Worm (Caenorhabditis elegans) whole organism, L4 larva: ENCODE data around the gene mig-39.

ENCODE experiments used
- D1046.2 ChIP-seq: fragments of 200-800 bp; sonication (Bioruptor generic); IDR thresholded peaks from 2 replicates; pipeline ENCODE4 v1.3.6; 2022; ENCODE audit warnings: missing genetic modification characterization, missing compliant biosample characterization
- T20F7.1 ChIP-seq: fragments of 200-800 bp; sonication (Bioruptor generic); optimal IDR thresholded peaks from 2 replicates; lab custom pipeline; 2018; ENCODE audit warnings: mild to moderate bottlenecking, missing genetic modification characterization, missing compliant biosample characterization
- Y48G9A.11 ChIP-seq: fragments of 200-800 bp; sonication (Bioruptor generic); IDR thresholded peaks from 2 replicates; pipeline ENCODE4 v1.3.6; 2022; ENCODE audit warnings: missing genetic modification reagents, missing genetic modification characterization, missing compliant biosample characterization
- Y5F2A.4 ChIP-seq: fragments of 200-800 bp; sonication (Bioruptor generic); optimal IDR thresholded peaks from 2 replicates; lab custom pipeline; 2018; ENCODE audit warnings: mild to moderate bottlenecking, missing genetic modification characterization, missing compliant biosample characterization
- aha-1 ChIP-seq: fragments of 150-350 bp; peaks from one replicate; lab custom pipeline; 2014; ENCODE audit warnings: missing biosample characterization, missing genetic modification characterization
- aly-2 ChIP-seq: sonication (generic microtip); optimal IDR thresholded peaks from 2 replicates; lab custom pipeline; 2018; ENCODE audit warnings: missing biosample characterization, missing genetic modification characterization
- ctbp-1 ChIP-seq: fragments of 200-800 bp; sonication (Bioruptor generic); IDR thresholded peaks from 2 replicates; pipeline ENCODE4 v1.3.6; 2022; ENCODE audit warnings: missing genetic modification reagents, missing genetic modification characterization, missing compliant biosample characterization
- daf-12 ChIP-seq: fragments of 150-350 bp; optimal IDR thresholded peaks from 2 replicates; lab custom pipeline; 2014; ENCODE audit warnings: missing biosample characterization, missing genetic modification reagents, missing genetic modification characterization
- dmd-8 ChIP-seq: fragments of 200-800 bp; sonication (Bioruptor generic); IDR thresholded peaks from 2 replicates; pipeline ENCODE4 v1.3.6; 2022; ENCODE audit warnings: missing genetic modification characterization, missing compliant biosample characterization
- egl-27 ChIP-seq: sonication (generic microtip); optimal IDR thresholded peaks from 3 replicates; lab custom pipeline; 2017; ENCODE audit warnings: missing biosample characterization, missing genetic modification reagents, missing genetic modification characterization
- hif-1 ChIP-seq, 2 experiments: sonication (generic microtip); optimal IDR thresholded peaks; 2 replicates each; lab custom pipeline; 2016 to 2017; ENCODE audit warnings: missing compliant biosample characterization in 2 of 2, missing genetic modification characterization in 2 of 2, missing genetic modification reagents in 2 of 2, missing genotype in 2 of 2, mild to moderate bottlenecking in 1 of 2
- hlh-30 ChIP-seq: sonication (generic microtip); optimal IDR thresholded peaks from 2 replicates; lab custom pipeline; 2017; ENCODE audit warnings: antibody characterized with exemption, mild to moderate bottlenecking, missing genetic modification characterization, missing compliant biosample characterization; ENCODE audit not compliant: insufficient read depth
- jun-1 ChIP-seq: fragments of 150-350 bp; optimal IDR thresholded peaks from 2 replicates; lab custom pipeline; 2014; ENCODE audit warnings: missing biosample characterization, missing genetic modification reagents, missing genetic modification characterization
- lin-1 ChIP-seq: fragments of 200-800 bp; sonication (Bioruptor generic); IDR thresholded peaks from 2 replicates; pipeline ENCODE4 v1.3.6; 2022; ENCODE audit warnings: missing genetic modification reagents, missing genetic modification characterization, missing compliant biosample characterization
- lin-13 ChIP-seq: fragments of 150-350 bp; optimal IDR thresholded peaks from 2 replicates; lab custom pipeline; 2014; ENCODE audit warnings: missing biosample characterization, missing genetic modification reagents, missing genetic modification characterization
- lin-38 ChIP-seq: fragments of 200-800 bp; sonication (Bioruptor generic); IDR thresholded peaks from 2 replicates; pipeline ENCODE4 v1.3.6; 2022; ENCODE audit warnings: missing genetic modification reagents, missing genetic modification characterization, missing compliant biosample characterization
- madf-9 ChIP-seq: fragments of 200-800 bp; sonication (Bioruptor generic); conservative IDR thresholded peaks from 2 replicates; pipeline ENCODE4 v1.3.6; 2022; ENCODE audit warnings: missing genetic modification reagents, missing genetic modification characterization, missing compliant biosample characterization
- mep-1 ChIP-seq: fragments of 150-350 bp; sonication (generic microtip); optimal IDR thresholded peaks from 3 replicates; lab custom pipeline; 2014; ENCODE audit warnings: missing biosample characterization, missing genetic modification characterization
- nhr-28 ChIP-seq: fragments of 150-350 bp; optimal IDR thresholded peaks from 2 replicates; lab custom pipeline; 2014; ENCODE audit warnings: missing biosample characterization, missing genetic modification characterization
- nhr-42 ChIP-seq: fragments of 200-800 bp; sonication (Bioruptor generic); IDR thresholded peaks from 2 replicates; pipeline ENCODE4 v1.3.6; 2022; ENCODE audit warnings: missing genetic modification characterization, missing compliant biosample characterization
- nhr-48 ChIP-seq: sonication (generic microtip); optimal IDR thresholded peaks from 2 replicates; lab custom pipeline; 2016; ENCODE audit warnings: mild to moderate bottlenecking, missing genetic modification characterization, missing compliant biosample characterization
- nhr-76 ChIP-seq: fragments of 150-350 bp; optimal IDR thresholded peaks from 2 replicates; lab custom pipeline; 2014; ENCODE audit warnings: missing biosample characterization, missing genetic modification characterization
- pha-4 ChIP-seq, 2 experiments: fragments of 150-350 bp in 1 of 2; fragments of 200-800 bp in 1 of 2; sonication (Bioruptor generic) in 1 of 2; IDR thresholded peaks in 1 of 2; optimal IDR thresholded peaks in 1 of 2; 2 replicates each; pipeline versions ENCODE4 v1.3.6 to Lab custom; 2014 to 2022; ENCODE audit warnings: missing genetic modification characterization in 2 of 2, missing genetic modification reagents in 2 of 2, missing biosample characterization in 1 of 2, missing compliant biosample characterization in 1 of 2
- php-3 ChIP-seq: fragments of 200-800 bp; sonication (Bioruptor generic); IDR thresholded peaks from 2 replicates; pipeline ENCODE4 v1.3.6; 2022; ENCODE audit warnings: missing genetic modification reagents, missing genetic modification characterization, missing compliant biosample characterization
- saeg-2 ChIP-seq: fragments of 200-800 bp; sonication (Bioruptor generic); IDR thresholded peaks from 2 replicates; pipeline ENCODE4 v1.3.6; 2022; ENCODE audit warnings: missing genetic modification reagents, missing genetic modification characterization, missing compliant biosample characterization
- sdz-12 ChIP-seq: fragments of 200-800 bp; sonication (Bioruptor generic); optimal IDR thresholded peaks from 2 replicates; lab custom pipeline; 2018; ENCODE audit warnings: mild to moderate bottlenecking, missing genetic modification characterization, missing compliant biosample characterization
- set-16 ChIP-seq: fragments of 200-800 bp; sonication (Bioruptor generic); IDR thresholded peaks from 2 replicates; pipeline ENCODE4 v1.3.6; 2022; ENCODE audit warnings: missing genetic modification reagents, missing genetic modification characterization, missing compliant biosample characterization
- unc-62 ChIP-seq, 3 experiments: fragments of 150-350 bp in 1 of 3; sonication (generic microtip); optimal IDR thresholded peaks in 2 of 3; peaks in 1 of 3; 1 replicate in 1 of 3; 2 replicates in 2 of 3; lab custom pipeline; 2014 to 2017; ENCODE audit warnings: missing biosample characterization in 3 of 3, missing genetic modification characterization in 3 of 3, missing genetic modification reagents in 3 of 3, missing genotype in 1 of 3
- zfp-3 ChIP-seq: fragments of 200-800 bp; sonication (Bioruptor generic); conservative IDR thresholded peaks from 2 replicates; pipeline ENCODE4 v1.3.6; 2022; ENCODE audit warnings: missing genetic modification reagents, missing genetic modification characterization, missing compliant biosample characterization
- zip-2 ChIP-seq: fragments of 150-350 bp; optimal IDR thresholded peaks from 2 replicates; lab custom pipeline; 2014; ENCODE audit warnings: missing biosample characterization, missing genetic modification characterization
- ztf-7 ChIP-seq: fragments of 150-350 bp; optimal IDR thresholded peaks from 2 replicates; lab custom pipeline; 2014; ENCODE audit warnings: missing biosample characterization, missing genetic modification characterization

The mig-39 gene

DNA sequence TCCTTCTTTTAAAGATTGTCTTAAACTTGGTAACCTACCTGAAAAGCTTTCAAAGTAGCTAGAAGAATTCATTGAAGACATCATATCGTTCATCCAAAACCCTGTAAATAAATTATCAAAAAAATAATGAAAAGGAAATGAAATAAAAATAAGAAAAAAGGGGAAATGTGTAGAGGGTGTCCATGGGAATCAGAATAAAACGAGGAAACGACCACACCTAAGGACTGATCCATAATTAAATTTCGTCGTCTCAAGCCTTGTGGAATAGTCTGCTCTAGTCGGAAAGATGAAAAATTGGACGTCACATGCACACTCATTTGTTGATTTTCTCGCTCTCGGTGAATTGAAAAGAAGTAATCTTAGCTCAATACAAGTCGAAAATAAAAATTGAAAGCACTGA is 31.8 kb upstream of the mig-39 start, which contains the start of gene ZK1236.9:
Gene ZK1236.9 (minus strand): TSS at position 101 of the 400 bp plus-strand sequence.
- TF ChIP-seq php-3 (GFP tag; lab: Robert Waterston, UW) (no peak), T20F7.1 (GFP tag; lab: Kevin White, UChicago) (no peak), mep-1 (tag; lab: Kevin White, UChicago) (no peak), Y5F2A.4 (GFP tag; lab: Kevin White, UChicago) (no peak), ztf-7 (tag; lab: Kevin White, UChicago) (no peak), Y48G9A.11 (GFP tag; lab: Robert Waterston, UW) (no peak), set-16 (GFP tag; lab: Robert Waterston, UW) (no peak), jun-1 (no peak), sdz-12 (GFP tag; lab: Kevin White, UChicago) (no peak), hif-1 (tag; optimal IDR thresholded peaks at IDR 0.05; lab: Kevin White, UChicago) (no peak), zip-2 (tag; lab: Kevin White, UChicago) (no peak), aly-2 (no peak), madf-9 (GFP tag; lab: Robert Waterston, UW) (no peak), lin-1 (GFP tag; lab: Robert Waterston, UW) (no peak), saeg-2 (GFP tag; lab: Robert Waterston, UW) (no peak), egl-27 (tag; lab: Kevin White, UChicago) (no peak), daf-12 (tag; lab: Kevin White, UChicago) (no peak), nhr-76 (tag; lab: Kevin White, UChicago) (no peak)

DNA sequence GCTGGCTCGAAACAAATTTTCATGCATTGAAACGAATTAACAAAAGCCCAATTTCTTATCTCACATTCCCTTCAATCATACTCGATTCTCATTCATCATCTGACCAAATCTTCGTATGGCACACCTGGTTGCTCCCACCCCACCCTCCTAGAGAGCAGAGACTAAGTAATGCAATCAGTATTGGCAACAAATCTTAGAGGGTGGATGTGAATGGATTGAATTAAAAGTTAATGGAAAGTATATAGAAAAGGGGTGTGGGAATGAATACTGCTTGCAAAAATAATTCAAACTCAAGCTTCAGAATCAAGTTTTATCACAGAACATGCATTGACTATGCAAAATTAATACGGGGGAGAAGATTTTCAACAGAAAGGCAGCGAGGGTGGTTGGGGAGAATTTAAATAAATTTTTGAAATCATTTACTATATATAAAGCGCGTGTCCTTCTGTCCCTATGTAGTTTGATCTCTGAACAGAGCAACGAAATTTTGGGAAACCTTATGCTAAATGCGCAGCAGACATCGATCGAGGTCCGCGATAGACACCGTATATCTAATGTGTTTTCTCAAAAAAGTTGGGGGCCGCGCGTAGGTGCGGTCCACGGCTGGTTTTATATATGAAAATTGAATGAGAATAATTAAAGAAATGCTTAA is 28.9 kb upstream of the mig-39 start:
- TF ChIP-seq nhr-48 (tag; lab: Kevin White, UChicago) (no peak), dmd-8 (GFP tag; lab: Robert Waterston, UW) (no peak), aha-1 (tag; lab: Kevin White, UChicago) (peak; percentile 70), unc-62 (GFP tag; optimal IDR thresholded peaks at IDR 0.05 in 1 of 2; lab: Kevin White, UChicago) (peak in 1 of 2 experiments; percentile 60), unc-62 (tag; optimal IDR thresholded peaks at IDR 0.05; lab: Kevin White, UChicago) (no peak), ctbp-1 (GFP tag; lab: Robert Waterston, UW) (no peak), lin-38 (GFP tag; lab: Robert Waterston, UW) (no peak), pha-4 (GFP tag; IDR thresholded peaks at IDR 0.05; lab: Robert Waterston, UW) (no peak), pha-4 (tag; optimal IDR thresholded peaks at IDR 0.05; lab: Kevin White, UChicago) (no peak)

DNA sequence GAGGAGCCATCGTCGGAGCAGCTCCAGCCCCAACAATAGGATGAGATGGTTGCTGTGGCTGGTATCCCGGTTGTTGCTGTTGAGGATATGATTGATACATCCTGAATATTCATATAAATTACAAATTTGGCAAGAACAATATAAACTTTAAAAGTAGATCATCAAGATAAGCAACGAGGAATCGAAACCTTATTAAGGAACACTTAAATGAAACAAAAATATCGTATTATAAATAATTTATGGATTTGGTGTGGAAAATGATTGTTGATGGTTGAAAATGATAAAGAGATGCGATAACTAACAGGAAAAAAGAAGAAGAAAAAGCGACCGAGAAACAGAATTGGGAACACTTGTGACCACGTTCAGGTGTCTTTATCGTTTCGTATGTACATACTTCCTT is 27.5 kb upstream of the mig-39 start, which contains the start of gene pqn-96:
Gene pqn-96 (minus strand): TSS at position 101 of the 400 bp plus-strand sequence.
- TF ChIP-seq lin-13 (no peak), nhr-28 (tag; lab: Kevin White, UChicago) (peak; percentile 17), zfp-3 (GFP tag; lab: Robert Waterston, UW) (no peak), hlh-30 (tag; lab: Kevin White, UChicago) (peak; percentile 17), aly-2 (no peak)

DNA sequence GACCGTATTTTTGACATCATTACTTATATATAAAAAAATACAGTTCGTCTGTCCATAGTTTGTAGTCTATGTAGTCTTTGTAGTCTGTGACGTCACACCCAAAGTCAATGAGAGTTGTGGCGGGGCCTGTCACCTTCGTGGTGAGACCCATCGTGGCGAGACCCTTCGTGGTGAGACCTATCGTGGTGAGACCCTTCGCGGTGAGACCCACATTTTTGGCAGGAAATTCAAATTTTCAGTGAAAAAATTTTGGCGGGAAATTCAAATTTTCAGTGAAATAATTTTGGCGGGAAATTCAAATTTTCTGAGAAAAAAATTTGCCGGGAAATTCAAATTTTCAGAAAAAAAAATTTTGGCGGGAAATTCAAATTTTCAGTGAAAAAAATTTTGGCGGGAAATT is 25.5 kb upstream of the mig-39 start:
- TF ChIP-seq lin-38 (GFP tag; lab: Robert Waterston, UW) (peak; percentile 10; the same call in 1 of the 2 replicates), nhr-42 (GFP tag; lab: Robert Waterston, UW) (0 out of 2 replicates have a peak, but pooled peaks have one; percentile 28), D1046.2 (GFP tag; lab: Robert Waterston, UW) (0 out of 2 replicates have a peak, but pooled peaks have one; percentile 16)
